Fruit fly (Drosophila melanogaster): ENCODE data around the gene CG32298.

DNA sequence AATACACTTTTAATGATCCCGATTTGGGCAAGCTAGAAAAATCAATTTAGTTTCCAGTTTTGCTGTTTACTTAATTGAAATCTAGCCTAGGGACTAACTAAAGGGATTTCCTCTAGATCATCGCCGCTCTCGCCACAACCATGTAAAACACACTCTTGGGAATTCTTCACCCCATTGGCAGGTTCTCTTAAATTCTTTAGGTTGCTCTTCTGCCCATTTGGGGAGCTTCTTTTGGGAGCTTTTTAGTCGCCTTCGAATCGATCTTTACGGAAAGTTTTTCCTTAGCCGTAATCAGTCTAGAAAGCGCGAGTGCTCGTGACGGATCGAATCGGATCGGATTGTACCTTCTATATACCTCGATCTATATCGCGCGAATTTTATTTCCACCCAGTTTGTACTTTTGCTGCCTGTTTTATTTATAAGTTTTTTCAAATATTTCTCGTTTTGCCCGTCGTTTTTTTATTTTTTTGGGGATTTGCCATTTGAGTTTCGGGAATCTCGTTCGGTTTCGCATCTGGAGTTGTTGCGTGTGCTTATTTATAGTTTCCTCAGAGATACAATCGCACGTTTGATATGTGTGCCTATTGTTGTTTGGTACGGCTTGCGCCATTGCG lies 9.5 kb upstream of the CG32298 start:
- TF ChIP-seq bab1 (GFP tag; optimal IDR thresholded peaks at IDR 0.05), result no peak
- no peak for TF ChIP-seq CG1620 (GFP tag; optimal IDR thresholded peaks at IDR 0.05)
- no peak for TF ChIP-seq CG14711 (tag; optimal IDR thresholded peaks at IDR 0.05)
- TF ChIP-seq CG11617 (GFP tag; optimal IDR thresholded peaks at IDR 0.05), result no peak
